Worm (Caenorhabditis elegans) whole organism, young adult: ENCODE data around the gene ncx-6.

ENCODE experiments used
- F22D6.2 ChIP-seq: sonication (generic microtip); optimal IDR thresholded peaks from 2 replicates; lab custom pipeline; 2016; ENCODE audit warnings: mild to moderate bottlenecking, missing genetic modification characterization, missing compliant biosample characterization
- F57C9.4 ChIP-seq: sonication (generic microtip); optimal IDR thresholded peaks from 2 replicates; lab custom pipeline; 2017; ENCODE audit warnings: mild to moderate bottlenecking, missing genetic modification characterization, missing compliant biosample characterization
- T26A5.8 ChIP-seq: sonication (generic microtip); optimal IDR thresholded peaks from 2 replicates; lab custom pipeline; 2016; ENCODE audit warnings: missing genetic modification characterization, missing compliant biosample characterization
- die-1 ChIP-seq: sonication (generic microtip); optimal IDR thresholded peaks from 2 replicates; lab custom pipeline; 2016; ENCODE audit warnings: missing genotype, mild to moderate bottlenecking, missing genetic modification characterization, missing compliant biosample characterization
- ets-4 ChIP-seq: fragments of 200-800 bp; sonication (Bioruptor generic); optimal IDR thresholded peaks from 2 replicates; lab custom pipeline; 2018; ENCODE audit warnings: mild to moderate bottlenecking, missing genetic modification characterization, missing compliant biosample characterization
- let-526 ChIP-seq: fragments of 200-800 bp; sonication (Bioruptor generic); IDR thresholded peaks from 2 replicates; pipeline ENCODE4 v1.3.6; 2022; ENCODE audit warnings: missing genetic modification reagents, missing genetic modification characterization, missing compliant biosample characterization
- madf-8 ChIP-seq: fragments of 200-800 bp; sonication (Bioruptor generic); conservative IDR thresholded peaks from 2 replicates; pipeline ENCODE4 v1.3.6; 2022; ENCODE audit warnings: missing genetic modification reagents, missing genetic modification characterization, missing compliant biosample characterization
- nfya-1 ChIP-seq: sonication (generic microtip); optimal IDR thresholded peaks from 2 replicates; lab custom pipeline; 2017; ENCODE audit warnings: antibody characterized with exemption, missing compliant biosample characterization, missing genetic modification characterization, borderline replicate concordance; ENCODE audit not compliant: insufficient read depth
- unc-62 ChIP-seq: fragments of 150-350 bp; optimal IDR thresholded peaks from 2 replicates; lab custom pipeline; 2014; ENCODE audit warnings: missing biosample characterization, missing genetic modification reagents, missing genetic modification characterization
- ztf-28 ChIP-seq: fragments of 200-800 bp; sonication (Bioruptor generic); IDR thresholded peaks from 2 replicates; pipeline ENCODE4 v1.3.6; 2022; ENCODE audit warnings: missing genetic modification reagents, missing genetic modification characterization, missing compliant biosample characterization

DNA sequence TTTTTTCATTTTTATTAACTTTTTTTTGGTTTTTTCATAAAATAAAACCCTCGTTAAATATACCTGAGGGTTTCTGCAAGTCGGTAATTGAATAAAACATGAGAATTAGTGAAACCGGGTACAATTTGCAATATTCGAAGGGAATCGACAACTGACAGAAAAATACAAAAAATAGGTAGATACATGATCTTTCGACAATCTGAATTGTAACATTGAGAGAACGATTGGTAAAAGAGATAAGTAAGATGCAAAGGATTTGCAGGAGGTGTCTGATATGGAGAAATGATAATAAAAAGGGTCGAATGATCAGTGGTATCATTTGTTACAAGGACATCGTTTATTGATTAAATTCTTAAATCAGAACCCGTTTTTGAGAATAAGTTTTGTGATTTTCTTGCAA lies 34.9 kb downstream of the ncx-6 start, which contains the start of gene ugt-60:
- no peak for TF ChIP-seq madf-8 (GFP tag; lab: Robert Waterston, UW)
- no peak for TF ChIP-seq F22D6.2 (tag; lab: Kevin White, UChicago)
- TF ChIP-seq ztf-28 (GFP tag; lab: Robert Waterston, UW): no peak
- TF ChIP-seq F57C9.4 (tag; lab: Kevin White, UChicago): no peak
- TF ChIP-seq ets-4: no peak
- TF ChIP-seq let-526 (GFP tag; lab: Robert Waterston, UW): no peak
- TF ChIP-seq unc-62: no peak
- no peak for TF ChIP-seq nfya-1 (tag; lab: Kevin White, UChicago)
- no peak for TF ChIP-seq die-1
- no peak for TF ChIP-seq T26A5.8 (tag; lab: Kevin White, UChicago)
